Worm (Caenorhabditis elegans) whole organism, young adult: ENCODE data around the gene ugt-66.

Source experiments
- B0261.1 ChIP-seq: sonication (generic microtip); optimal IDR thresholded peaks from 2 replicates; lab custom pipeline; 2016; ENCODE audit warnings: mild to moderate bottlenecking, missing genetic modification characterization, moderate library complexity, missing compliant biosample characterization
- F22D6.2 ChIP-seq: sonication (generic microtip); optimal IDR thresholded peaks from 2 replicates; lab custom pipeline; 2016; ENCODE audit warnings: mild to moderate bottlenecking, missing genetic modification characterization, missing compliant biosample characterization
- F39B2.1 ChIP-seq: fragments of 200-800 bp; sonication (Bioruptor generic); IDR thresholded peaks from 2 replicates; pipeline ENCODE4 v1.3.6; 2022; ENCODE audit warnings: missing genetic modification reagents, missing genetic modification characterization, missing compliant biosample characterization
- F52B5.7 ChIP-seq: sonication (generic microtip); optimal IDR thresholded peaks from 2 replicates; lab custom pipeline; 2016; ENCODE audit warnings: mild to moderate bottlenecking, missing genetic modification characterization, missing compliant biosample characterization
- T07F8.4 ChIP-seq: sonication (generic microtip); optimal IDR thresholded peaks from 2 replicates; lab custom pipeline; 2016; ENCODE audit warnings: mild to moderate bottlenecking, missing genetic modification characterization, moderate library complexity, missing compliant biosample characterization
- Y79H2A.3 ChIP-seq: fragments of 200-800 bp; sonication (Bioruptor generic); conservative IDR thresholded peaks from 2 replicates; pipeline ENCODE4 v1.3.6; 2022; ENCODE audit warnings: missing genetic modification reagents, missing genetic modification characterization, missing compliant biosample characterization
- Y95B8A.8 ChIP-seq: fragments of 200-800 bp; sonication (Bioruptor generic); IDR thresholded peaks from 2 replicates; pipeline ENCODE4 v1.3.6; 2022; ENCODE audit warnings: missing genetic modification reagents, missing genetic modification characterization, missing compliant biosample characterization
- ZK185.1 ChIP-seq: sonication (generic microtip); optimal IDR thresholded peaks from 2 replicates; lab custom pipeline; 2016; ENCODE audit warnings: mild to moderate bottlenecking, missing genetic modification characterization, missing compliant biosample characterization; ENCODE audit not compliant: poor library complexity, severe bottlenecking
- ama-1 ChIP-seq, 3 experiments: fragments of 150-350 bp in 1 of 3; sonication (generic microtip) in 2 of 3; optimal IDR thresholded peaks; 2 replicates each; lab custom pipeline; 2014 to 2018; ENCODE audit warnings: missing biosample characterization in 2 of 3, missing genetic modification characterization in 2 of 3, missing genetic modification reagents in 2 of 3
- athp-1 ChIP-seq: sonication (generic microtip); optimal IDR thresholded peaks from 2 replicates; lab custom pipeline; 2017; ENCODE audit warnings: mild to moderate bottlenecking, missing genetic modification characterization, missing compliant biosample characterization
- attf-5 ChIP-seq: fragments of 200-800 bp; sonication (Bioruptor generic); optimal IDR thresholded peaks from 2 replicates; lab custom pipeline; 2018; ENCODE audit warnings: mild to moderate bottlenecking, missing genetic modification characterization, missing compliant biosample characterization
- cebp-1 ChIP-seq, 2 experiments: fragments of 200-800 bp in 1 of 2; sonication (Bioruptor generic) in 1 of 2; sonication (generic microtip) in 1 of 2; IDR thresholded peaks in 1 of 2; optimal IDR thresholded peaks in 1 of 2; 2 replicates each; pipeline versions ENCODE4 v1.3.6 to Lab custom; 2017 to 2022; ENCODE audit warnings: missing compliant biosample characterization in 2 of 2, missing genetic modification characterization in 2 of 2, mild to moderate bottlenecking in 1 of 2, missing genetic modification reagents in 1 of 2, moderate library complexity in 1 of 2
- ceh-40 ChIP-seq: fragments of 200-800 bp; sonication (Bioruptor generic); IDR thresholded peaks from 2 replicates; pipeline ENCODE4 v1.3.6; 2022; ENCODE audit warnings: missing genetic modification characterization, missing compliant biosample characterization
- chd-7 ChIP-seq: sonication (generic microtip); optimal IDR thresholded peaks from 2 replicates; lab custom pipeline; 2016; ENCODE audit warnings: mild to moderate bottlenecking, missing genetic modification characterization, moderate library complexity, missing compliant biosample characterization
- dox-1 ChIP-seq: fragments of 200-800 bp; sonication (Bioruptor generic); IDR thresholded peaks from 2 replicates; pipeline ENCODE4 v1.3.6; 2022; ENCODE audit warnings: missing genetic modification reagents, missing genetic modification characterization, missing compliant biosample characterization
- ekl-4 ChIP-seq: fragments of 200-800 bp; sonication (Bioruptor generic); IDR thresholded peaks from 2 replicates; pipeline ENCODE4 v1.3.6; 2022; ENCODE audit warnings: missing genetic modification reagents, missing genetic modification characterization, missing compliant biosample characterization
- fkh-3 ChIP-seq: sonication (generic microtip); optimal IDR thresholded peaks from 2 replicates; lab custom pipeline; 2016; ENCODE audit warnings: mild to moderate bottlenecking, missing genetic modification characterization, missing compliant biosample characterization
- him-1 ChIP-seq: sonication (generic microtip); optimal IDR thresholded peaks from 2 replicates; lab custom pipeline; 2016; ENCODE audit warnings: missing genotype, missing genetic modification reagents, missing genetic modification characterization, missing compliant biosample characterization
- lag-1 ChIP-seq: fragments of 200-800 bp; sonication (Bioruptor generic); IDR thresholded peaks from 2 replicates; pipeline ENCODE4 v1.3.6; 2022; ENCODE audit warnings: missing genetic modification reagents, missing genetic modification characterization, missing compliant biosample characterization
- lin-26 ChIP-seq: fragments of 200-800 bp; sonication (Bioruptor generic); IDR thresholded peaks from 2 replicates; pipeline ENCODE4 v1.3.6; 2022; ENCODE audit warnings: missing genetic modification reagents, missing genetic modification characterization, missing compliant biosample characterization
- lin-40 ChIP-seq: sonication (generic microtip); optimal IDR thresholded peaks from 2 replicates; lab custom pipeline; 2016; ENCODE audit warnings: missing genetic modification characterization, mild to moderate bottlenecking, missing compliant biosample characterization, missing genotype, missing genetic modification reagents
- lsl-1 ChIP-seq: fragments of 200-800 bp; sonication (Bioruptor generic); optimal IDR thresholded peaks from 2 replicates; lab custom pipeline; 2018; ENCODE audit warnings: mild to moderate bottlenecking, missing genetic modification characterization, moderate library complexity, missing compliant biosample characterization
- madf-8 ChIP-seq: fragments of 200-800 bp; sonication (Bioruptor generic); conservative IDR thresholded peaks from 2 replicates; pipeline ENCODE4 v1.3.6; 2022; ENCODE audit warnings: missing genetic modification reagents, missing genetic modification characterization, missing compliant biosample characterization
- nfya-1 ChIP-seq: sonication (generic microtip); optimal IDR thresholded peaks from 2 replicates; lab custom pipeline; 2017; ENCODE audit warnings: antibody characterized with exemption, missing compliant biosample characterization, missing genetic modification characterization, borderline replicate concordance; ENCODE audit not compliant: insufficient read depth
- nfyb-1 ChIP-seq: fragments of 200-800 bp; sonication (Bioruptor generic); IDR thresholded peaks from 2 replicates; pipeline ENCODE4 v1.3.6; 2022; ENCODE audit warnings: missing genetic modification reagents, missing genetic modification characterization, missing compliant biosample characterization
- nhr-120 ChIP-seq: fragments of 200-800 bp; sonication (Bioruptor generic); IDR thresholded peaks from 2 replicates; pipeline ENCODE4 v1.3.6; 2022; ENCODE audit warnings: missing genetic modification characterization, missing compliant biosample characterization
- nhr-90 ChIP-seq: sonication (generic microtip); optimal IDR thresholded peaks from 2 replicates; lab custom pipeline; 2016; ENCODE audit warnings: missing genotype, mild to moderate bottlenecking, missing genetic modification characterization, missing compliant biosample characterization
- rec-8 ChIP-seq, 2 experiments: sonication (generic microtip); optimal IDR thresholded peaks; 2 replicates each; lab custom pipeline; 2016; ENCODE audit warnings: mild to moderate bottlenecking in 2 of 2, missing genetic modification characterization in 2 of 2, missing genetic modification reagents in 2 of 2, missing genotype in 2 of 2, missing biosample characterization in 1 of 2, missing compliant biosample characterization in 1 of 2, moderate library complexity in 1 of 2
- repo-1 ChIP-seq: sonication (generic microtip); optimal IDR thresholded peaks from 2 replicates; lab custom pipeline; 2017; ENCODE audit warnings: mild to moderate bottlenecking, missing genetic modification characterization, missing compliant biosample characterization
- snpc-3.4 ChIP-seq: sonication (generic microtip); optimal IDR thresholded peaks from 2 replicates; lab custom pipeline; 2017; ENCODE audit warnings: missing genetic modification characterization, mild to moderate bottlenecking, missing compliant biosample characterization, antibody characterized with exemption, moderate library complexity, missing genotype, missing genetic modification reagents
- snpc-4 ChIP-seq, 5 experiments: fragments of 150-350 bp in 1 of 5; sonication (generic microtip) in 4 of 5; optimal IDR thresholded peaks; 2 replicates each; lab custom pipeline; 2014 to 2018; ENCODE audit warnings: missing genetic modification characterization in 5 of 5, missing biosample characterization in 3 of 5, antibody characterized with exemption in 2 of 5, mild to moderate bottlenecking in 2 of 5, missing compliant biosample characterization in 2 of 5, missing genotype in 2 of 5, moderate library complexity in 2 of 5, missing genetic modification reagents in 1 of 5
- tlf-1 ChIP-seq: fragments of 200-800 bp; sonication (Bioruptor generic); optimal IDR thresholded peaks from 2 replicates; lab custom pipeline; 2018; ENCODE audit warnings: mild to moderate bottlenecking, missing genetic modification characterization, missing compliant biosample characterization
- unc-130 ChIP-seq: sonication (generic microtip); optimal IDR thresholded peaks from 2 replicates; lab custom pipeline; 2016; ENCODE audit warnings: missing genetic modification reagents, missing genetic modification characterization, missing compliant biosample characterization
- unc-62 ChIP-seq: fragments of 150-350 bp; optimal IDR thresholded peaks from 2 replicates; lab custom pipeline; 2014; ENCODE audit warnings: missing biosample characterization, missing genetic modification reagents, missing genetic modification characterization
- zim-3 ChIP-seq: sonication (generic microtip); optimal IDR thresholded peaks from 2 replicates; lab custom pipeline; 2017; ENCODE audit warnings: mild to moderate bottlenecking, missing genetic modification characterization, moderate library complexity, missing compliant biosample characterization
- ztf-26 ChIP-seq: sonication (generic microtip); optimal IDR thresholded peaks from 2 replicates; lab custom pipeline; 2017; ENCODE audit warnings: missing genetic modification characterization, missing compliant biosample characterization
- ztf-6 ChIP-seq: fragments of 200-800 bp; sonication (Bioruptor generic); IDR thresholded peaks from 2 replicates; pipeline ENCODE4 v1.3.6; 2022; ENCODE audit warnings: missing genetic modification reagents, missing genetic modification characterization, missing compliant biosample characterization

Gene ugt-66

ce11 chrIII:6168497-6169227, 25.7 kb downstream of the ugt-66 start, which contains the start of gene efk-1:
efk-1 (minus strand) TSS chrIII:6168547.
- TF ChIP-seq cebp-1 (GFP tag; IDR thresholded peaks at IDR 0.05; lab: Robert Waterston, UW) (no peak), cebp-1 (tag; optimal IDR thresholded peaks at IDR 0.05; lab: Kevin White, UChicago) (peak; percentile 44), ceh-40 (GFP tag; lab: Robert Waterston, UW) (no peak), snpc-3.4 (tag; lab: Kevin White, UChicago) (no peak), zim-3 (tag; lab: Kevin White, UChicago) (peak; percentile 14), dox-1 (GFP tag; lab: Robert Waterston, UW) (peak; percentile 30; the same call in 1 of the 2 replicates), F22D6.2 (tag; lab: Kevin White, UChicago) (no peak), ama-1 (optimal IDR thresholded peaks at IDR 0.05; lab: Kevin White, UChicago) (peak; percentile 78), ama-1 (GFP tag; optimal IDR thresholded peaks at IDR 0.05; lab: Kevin White, UChicago) (no peak), Y95B8A.8 (GFP tag; lab: Robert Waterston, UW) (0 out of 2 replicates have a peak, but pooled peaks have one; percentile 23), Y79H2A.3 (no peak), F39B2.1 (GFP tag; lab: Robert Waterston, UW) (0 out of 2 replicates have a peak, but pooled peaks have one; percentile 46), attf-5 (GFP tag; lab: Kevin White, UChicago) (peak; percentile 61), rec-8 (tag; optimal IDR thresholded peaks at IDR 0.05; lab: Kevin White, UChicago) (no peak), lin-26 (no peak), nhr-90 (tag; lab: Kevin White, UChicago) (no peak)

ce11 chrIII:6166634-6167033, 27.7 kb downstream of the ugt-66 start:
- TF ChIP-seq nfyb-1 (GFP tag; lab: Robert Waterston, UW) (peak; percentile 20; the same call in 1 of the 2 replicates), B0261.1 (tag; lab: Kevin White, UChicago) (no peak)

DNA sequence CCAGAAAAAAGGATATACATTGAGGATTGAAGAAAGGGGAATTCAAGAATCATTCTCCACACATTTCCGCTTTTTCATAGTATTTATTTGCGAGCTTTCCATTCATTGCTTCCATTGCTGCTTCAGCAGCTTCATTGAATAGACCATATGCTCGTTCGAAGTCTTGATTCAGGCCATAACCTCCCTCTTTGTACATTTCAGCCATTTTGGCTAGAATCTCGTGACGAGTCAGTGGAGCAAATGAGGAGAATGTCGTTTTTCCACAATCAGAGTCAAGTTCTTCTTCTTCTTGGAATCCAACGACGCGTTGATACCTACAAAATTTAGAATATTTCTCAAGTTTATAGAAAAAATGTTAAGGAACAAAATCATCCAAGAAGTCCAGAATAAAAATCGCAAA, 29.1 kb downstream of the ugt-66 start:
- TF ChIP-seq ekl-4 (GFP tag; lab: Robert Waterston, UW) = peak; percentile 9; the same call in 1 of the 2 replicates
- peak; percentile 3 for TF ChIP-seq ztf-26 (tag; lab: Kevin White, UChicago)
- no peak for TF ChIP-seq fkh-3
- TF ChIP-seq chd-7 (tag; lab: Kevin White, UChicago) = peak; percentile 7
- TF ChIP-seq, all 124 proteins: peak for 3

- TF ChIP-seq lsl-1 (no peak), snpc-4 (GFP tag; optimal IDR thresholded peaks at IDR 0.05; lab: Kevin White, UChicago) (no peak), snpc-4 (tag; optimal IDR thresholded peaks at IDR 0.05; lab: Kevin White, UChicago) (peak in 1 of 4 experiments; percentile 36), nfya-1 (tag; lab: Kevin White, UChicago) (no peak), unc-130 (no peak), tlf-1 (GFP tag; lab: Kevin White, UChicago) (peak; percentile 47), T07F8.4 (tag; lab: Kevin White, UChicago) (peak; percentile 9), attf-5 (GFP tag; lab: Kevin White, UChicago) (no peak), unc-62 (no peak), F52B5.7 (tag; lab: Kevin White, UChicago) (peak; percentile 55), ekl-4 (GFP tag; lab: Robert Waterston, UW) (peak; percentile 42; the same call in 1 of the 2 replicates), lin-40 (tag; lab: Kevin White, UChicago) (peak; percentile 11), athp-1 (tag; lab: Kevin White, UChicago) (peak; percentile 59), madf-8 (GFP tag; lab: Robert Waterston, UW) (no peak), lag-1 (no peak), repo-1 (tag; lab: Kevin White, UChicago) (peak; percentile 49), ZK185.1 (tag; lab: Kevin White, UChicago) (peak; percentile 16), nhr-120 (0 out of 2 replicates have a peak, but pooled peaks have one; percentile 42), nfyb-1 (GFP tag; lab: Robert Waterston, UW) (0 out of 2 replicates have a peak, but pooled peaks have one; percentile 46), him-1 (peak; percentile 5), ama-1 (optimal IDR thresholded peaks at IDR 0.05; lab: Kevin White, UChicago) (peak; percentile 35), ama-1 (GFP tag; optimal IDR thresholded peaks at IDR 0.05; lab: Kevin White, UChicago) (peak in 1 of 2 experiments; percentile 2), ztf-6 (GFP tag; lab: Robert Waterston, UW) (no peak)
These were observed 30.0 kb downstream of the ugt-66 start, which contains the start of gene F42A10.9 for ce11 chrIII:6164253-6164971. F42A10.9 (plus strand) TSS chrIII:6164573.
